Worm (Caenorhabditis elegans) whole organism, late embryonic: ENCODE measurements around the gene cyp-33C5.

ENCODE experiments used
- C08G9.2 ChIP-seq: sonication (generic microtip); optimal IDR thresholded peaks from 2 replicates; lab custom pipeline; 2016; ENCODE audit warnings: mild to moderate bottlenecking, missing genetic modification characterization, moderate library complexity, missing compliant biosample characterization
- F13H6.1 ChIP-seq: sonication (generic microtip); optimal IDR thresholded peaks from 2 replicates; lab custom pipeline; 2016; ENCODE audit warnings: missing genetic modification characterization, missing compliant biosample characterization
- K09A11.1 ChIP-seq: sonication (generic microtip); optimal IDR thresholded peaks from 2 replicates; lab custom pipeline; 2017; ENCODE audit warnings: antibody characterized with exemption, mild to moderate bottlenecking, missing genetic modification characterization, missing compliant biosample characterization; ENCODE audit not compliant: insufficient read depth
- T23F11.4 ChIP-seq: fragments of 200-800 bp; sonication (Bioruptor generic); optimal IDR thresholded peaks from 2 replicates; lab custom pipeline; 2018; ENCODE audit warnings: mild to moderate bottlenecking, missing genetic modification characterization, missing compliant biosample characterization
- Y22D7AL.16 ChIP-seq: sonication (generic microtip); optimal IDR thresholded peaks from 2 replicates; lab custom pipeline; 2016; ENCODE audit warnings: missing genetic modification characterization, missing compliant biosample characterization
- ahr-1 ChIP-seq: sonication (generic microtip); optimal IDR thresholded peaks from 2 replicates; lab custom pipeline; 2016; ENCODE audit warnings: missing genetic modification characterization, missing compliant biosample characterization
- ama-1 ChIP-seq: fragments of 150-350 bp; optimal IDR thresholded peaks from 2 replicates; lab custom pipeline; 2014
- ceh-18 ChIP-seq: sonication (generic microtip); optimal IDR thresholded peaks from 2 replicates; lab custom pipeline; 2016; ENCODE audit warnings: missing genetic modification characterization, missing compliant biosample characterization
- ceh-19 ChIP-seq: fragments of 200-800 bp; sonication (Bioruptor generic); optimal IDR thresholded peaks from 2 replicates; lab custom pipeline; 2018; ENCODE audit warnings: mild to moderate bottlenecking, missing genetic modification characterization, missing compliant biosample characterization
- ceh-2 ChIP-seq: sonication (generic microtip); optimal IDR thresholded peaks from 2 replicates; lab custom pipeline; 2016; ENCODE audit warnings: missing genotype, missing genetic modification characterization, missing compliant biosample characterization
- ceh-22 ChIP-seq: sonication (generic microtip); optimal IDR thresholded peaks from 2 replicates; lab custom pipeline; 2017; ENCODE audit warnings: missing biosample characterization, missing genetic modification characterization
- ceh-30 ChIP-seq: fragments of 150-350 bp; optimal IDR thresholded peaks from 2 replicates; lab custom pipeline; 2014; ENCODE audit warnings: missing biosample characterization, missing genetic modification characterization
- ceh-31 ChIP-seq: sonication (generic microtip); optimal IDR thresholded peaks from 2 replicates; lab custom pipeline; 2016; ENCODE audit warnings: missing genetic modification characterization, missing compliant biosample characterization
- ceh-34 ChIP-seq: sonication (generic microtip); optimal IDR thresholded peaks from 2 replicates; lab custom pipeline; 2016; ENCODE audit warnings: mild to moderate bottlenecking, missing genetic modification characterization, missing compliant biosample characterization
- ceh-48 ChIP-seq: sonication (generic microtip); optimal IDR thresholded peaks from 2 replicates; lab custom pipeline; 2016; ENCODE audit warnings: missing genetic modification characterization, inconsistent platforms, missing compliant biosample characterization
- che-1 ChIP-seq: sonication (generic microtip); optimal IDR thresholded peaks from 2 replicates; lab custom pipeline; 2016; ENCODE audit warnings: mild to moderate bottlenecking, missing genetic modification characterization, missing compliant biosample characterization
- dmd-4 ChIP-seq: sonication (generic microtip); optimal IDR thresholded peaks from 2 replicates; lab custom pipeline; 2016; ENCODE audit warnings: borderline replicate concordance, missing genetic modification characterization, missing compliant biosample characterization
- dve-1 ChIP-seq: sonication (generic microtip); optimal IDR thresholded peaks from 2 replicates; lab custom pipeline; 2017; ENCODE audit warnings: antibody characterized with exemption, mild to moderate bottlenecking, missing genetic modification characterization, missing compliant biosample characterization
- elt-2 ChIP-seq: sonication (generic microtip); optimal IDR thresholded peaks from 2 replicates; lab custom pipeline; 2016; ENCODE audit warnings: missing genetic modification reagents, missing genetic modification characterization, missing compliant biosample characterization
- elt-4 ChIP-seq: sonication (generic microtip); optimal IDR thresholded peaks from 2 replicates; lab custom pipeline; 2016; ENCODE audit warnings: missing genetic modification characterization, missing compliant biosample characterization
- fax-1 ChIP-seq: sonication (generic microtip); optimal IDR thresholded peaks from 2 replicates; lab custom pipeline; 2016; ENCODE audit warnings: missing genotype, missing genetic modification characterization, missing compliant biosample characterization
- fkh-10 ChIP-seq: fragments of 150-350 bp; optimal IDR thresholded peaks from 2 replicates; lab custom pipeline; 2014; ENCODE audit warnings: missing biosample characterization, missing genetic modification reagents, missing genetic modification characterization
- gmeb-2 ChIP-seq: sonication (generic microtip); optimal IDR thresholded peaks from 2 replicates; lab custom pipeline; 2016; ENCODE audit warnings: missing genetic modification characterization, inconsistent platforms, missing compliant biosample characterization
- hlh-15 ChIP-seq: sonication (generic microtip); optimal IDR thresholded peaks from 2 replicates; lab custom pipeline; 2016; ENCODE audit warnings: missing genetic modification characterization, missing compliant biosample characterization
- hlh-30 ChIP-seq: sonication (generic microtip); optimal IDR thresholded peaks from 2 replicates; lab custom pipeline; 2017; ENCODE audit warnings: antibody characterized with exemption, missing genetic modification characterization, missing compliant biosample characterization; ENCODE audit not compliant: insufficient read depth
- hlh-8 ChIP-seq: sonication (generic microtip); optimal IDR thresholded peaks from 2 replicates; lab custom pipeline; 2016; ENCODE audit warnings: missing genotype, missing genetic modification characterization, missing compliant biosample characterization
- lim-6 ChIP-seq: sonication (generic microtip); optimal IDR thresholded peaks from 2 replicates; lab custom pipeline; 2016; ENCODE audit warnings: missing genetic modification characterization, missing compliant biosample characterization
- lin-11 ChIP-seq: fragments of 200-800 bp; sonication (Bioruptor generic); optimal IDR thresholded peaks from 2 replicates; lab custom pipeline; 2018; ENCODE audit warnings: mild to moderate bottlenecking, missing genetic modification characterization, missing compliant biosample characterization
- madf-2 ChIP-seq: sonication (generic microtip); optimal IDR thresholded peaks from 2 replicates; lab custom pipeline; 2017; ENCODE audit warnings: missing genetic modification characterization, missing compliant biosample characterization
- mec-3 ChIP-seq: sonication (generic microtip); optimal IDR thresholded peaks from 2 replicates; lab custom pipeline; 2016; ENCODE audit warnings: borderline replicate concordance, missing genetic modification characterization, missing compliant biosample characterization
- nfya-1 ChIP-seq: sonication (generic microtip); optimal IDR thresholded peaks from 2 replicates; lab custom pipeline; 2017; ENCODE audit warnings: missing genetic modification characterization, mild to moderate bottlenecking, missing compliant biosample characterization, antibody characterized with exemption, moderate library complexity
- npax-4 ChIP-seq: sonication (generic microtip); optimal IDR thresholded peaks from 2 replicates; lab custom pipeline; 2016; ENCODE audit warnings: missing genetic modification characterization, missing compliant biosample characterization
- odd-2 ChIP-seq: sonication (generic microtip); optimal IDR thresholded peaks from 2 replicates; lab custom pipeline; 2017; ENCODE audit warnings: antibody characterized with exemption, mild to moderate bottlenecking, missing genetic modification characterization, missing compliant biosample characterization
- pat-9 ChIP-seq: fragments of 200-800 bp; sonication (Bioruptor generic); optimal IDR thresholded peaks from 2 replicates; lab custom pipeline; 2018; ENCODE audit warnings: mild to moderate bottlenecking, missing genetic modification characterization, moderate library complexity, missing compliant biosample characterization
- pax-1 ChIP-seq: fragments of 150-350 bp; optimal IDR thresholded peaks from 2 replicates; lab custom pipeline; 2014; ENCODE audit warnings: missing biosample characterization, missing genetic modification characterization
- pha-4 ChIP-seq: fragments of 150-350 bp; optimal IDR thresholded peaks from 2 replicates; lab custom pipeline; 2018; ENCODE audit warnings: missing biosample characterization, missing genetic modification reagents, missing genetic modification characterization
- pqm-1 ChIP-seq: sonication (generic microtip); optimal IDR thresholded peaks from 2 replicates; lab custom pipeline; 2016; ENCODE audit warnings: missing genetic modification characterization, missing compliant biosample characterization
- pros-1 ChIP-seq: fragments of 150-350 bp; optimal IDR thresholded peaks from 2 replicates; lab custom pipeline; 2014; ENCODE audit warnings: missing biosample characterization, missing genetic modification reagents, missing genetic modification characterization
- ref-2 ChIP-seq: sonication (generic microtip); optimal IDR thresholded peaks from 2 replicates; lab custom pipeline; 2016; ENCODE audit warnings: missing genetic modification characterization, missing compliant biosample characterization
- sdc-2 ChIP-seq: sonication (generic microtip); optimal IDR thresholded peaks from 2 replicates; lab custom pipeline; 2016; ENCODE audit warnings: missing genotype, missing genetic modification characterization, missing compliant biosample characterization
- sox-4 ChIP-seq: sonication (generic microtip); optimal IDR thresholded peaks from 2 replicates; lab custom pipeline; 2017; ENCODE audit warnings: mild to moderate bottlenecking, missing genetic modification characterization, inconsistent platforms, missing compliant biosample characterization
- tbx-2 ChIP-seq: sonication (generic microtip); optimal IDR thresholded peaks from 2 replicates; lab custom pipeline; 2016; ENCODE audit warnings: missing genetic modification characterization, missing compliant biosample characterization
- unc-3 ChIP-seq, 2 experiments: fragments of 200-800 bp in 1 of 2; sonication (Bioruptor generic) in 1 of 2; sonication (generic microtip) in 1 of 2; conservative IDR thresholded peaks in 1 of 2; optimal IDR thresholded peaks in 1 of 2; 2 replicates each; pipeline versions ENCODE4 v1.3.6 to Lab custom; 2016 to 2022; ENCODE audit warnings: missing compliant biosample characterization in 2 of 2, missing genetic modification characterization in 2 of 2, missing genetic modification reagents in 1 of 2
- unc-42 ChIP-seq: sonication (generic microtip); optimal IDR thresholded peaks from 2 replicates; lab custom pipeline; 2016; ENCODE audit warnings: missing genotype, missing genetic modification characterization, missing compliant biosample characterization
- unc-55 ChIP-seq: sonication (generic microtip); optimal IDR thresholded peaks from 2 replicates; lab custom pipeline; 2017; ENCODE audit warnings: missing biosample characterization, missing genetic modification reagents, missing genetic modification characterization
- unc-86 ChIP-seq: sonication (generic microtip); optimal IDR thresholded peaks from 2 replicates; lab custom pipeline; 2016; ENCODE audit warnings: missing genetic modification characterization, missing compliant biosample characterization
- zip-5 ChIP-seq: sonication (generic microtip); optimal IDR thresholded peaks from 2 replicates; lab custom pipeline; 2016; ENCODE audit warnings: missing genetic modification characterization, missing compliant biosample characterization

The cyp-33C5 gene

ce11 chrV:2281499-2281898 is 36.7 kb downstream of the cyp-33C5 start, which contains the start of gene nhr-228:
nhr-228 (plus strand) TSS chrV:2281759.
- TF ChIP-seq ceh-31 (tag; lab: Kevin White, UChicago) (peak; percentile 22), unc-86 (no peak), hlh-30 (tag; lab: Kevin White, UChicago) (no peak), pha-4 (tag; lab: Kevin White, UChicago) (no peak), unc-42 (tag; lab: Kevin White, UChicago) (peak; percentile 13), ceh-2 (tag; lab: Kevin White, UChicago) (peak; percentile 4), lin-11 (tag; lab: Kevin White, UChicago) (no peak), ama-1 (lab: Kevin White, UChicago) (no peak), ceh-48 (no peak), ahr-1 (tag; lab: Kevin White, UChicago) (no peak), lim-6 (tag; lab: Kevin White, UChicago) (no peak), mec-3 (tag; lab: Kevin White, UChicago) (no peak), sdc-2 (tag; lab: Kevin White, UChicago) (no peak), fkh-10 (GFP tag; lab: Kevin White, UChicago) (no peak), hlh-15 (tag; lab: Kevin White, UChicago) (no peak), madf-2 (tag; lab: Kevin White, UChicago) (no peak), nfya-1 (tag; lab: Kevin White, UChicago) (peak; percentile 3), F13H6.1 (no peak), odd-2 (no peak), T23F11.4 (GFP tag; lab: Kevin White, UChicago) (no peak), K09A11.1 (tag; lab: Kevin White, UChicago) (no peak), ceh-30 (no peak), ceh-18 (tag; lab: Kevin White, UChicago) (no peak), C08G9.2 (tag; lab: Kevin White, UChicago) (no peak), pax-1 (tag; lab: Kevin White, UChicago) (peak; percentile 18), fax-1 (no peak), ref-2 (tag; lab: Kevin White, UChicago) (no peak), zip-5 (tag; lab: Kevin White, UChicago) (no peak), elt-4 (no peak), elt-2 (no peak), pros-1 (tag; lab: Kevin White, UChicago) (no peak), hlh-8 (no peak), ceh-22 (tag; lab: Kevin White, UChicago) (no peak), che-1 (tag; lab: Kevin White, UChicago) (no peak), sox-4 (no peak), npax-4 (tag; lab: Kevin White, UChicago) (no peak), ceh-34 (peak; percentile 35), unc-55 (GFP tag; lab: Kevin White, UChicago) (no peak), pat-9 (tag; lab: Kevin White, UChicago) (no peak), dmd-4 (tag; lab: Kevin White, UChicago) (no peak), dve-1 (tag; lab: Kevin White, UChicago) (peak; percentile 29), gmeb-2 (tag; lab: Kevin White, UChicago) (no peak), unc-3 (GFP tag; conservative IDR thresholded peaks at IDR 0.05; lab: Robert Waterston, UW) (no peak), unc-3 (tag; optimal IDR thresholded peaks at IDR 0.05; lab: Kevin White, UChicago) (no peak), ceh-19 (no peak), pqm-1 (tag; lab: Kevin White, UChicago) (no peak), Y22D7AL.16 (tag; lab: Kevin White, UChicago) (no peak), tbx-2 (tag; lab: Kevin White, UChicago) (peak; percentile 6)
